Fruit fly (Drosophila melanogaster): ENCODE measurements around the gene Rala.

Gene Rala

dm6 chrX:3714020-3714419 lies 5.4 kb downstream of the Rala start (continued):
- TF ChIP-seq CG6175 (GFP tag; IDR thresholded peaks at IDR 0.05) (no peak), slou (GFP tag; optimal IDR thresholded peaks at IDR 0.05) (no peak), Hr78 (GFP tag; optimal IDR thresholded peaks at IDR 0.05) (no peak), usp (GFP tag; optimal IDR thresholded peaks at IDR 0.05) (no peak), CG8388 (GFP tag; optimal IDR thresholded peaks at IDR 0.05) (peak; percentile 17), Eip74EF (GFP tag; optimal IDR thresholded peaks at IDR 0.05) (peak in 1 of 2 experiments; percentile 14), D19A (tag; optimal IDR thresholded peaks at IDR 0.05) (peak; percentile 13), Mes4 (GFP tag; optimal IDR thresholded peaks at IDR 0.05) (no peak), tup (GFP tag; optimal IDR thresholded peaks at IDR 0.05) (no peak), CG8281 (tag; optimal IDR thresholded peaks at IDR 0.05) (no peak), CG15479 (GFP tag; optimal IDR thresholded peaks at IDR 0.05) (no peak), trh (GFP tag; optimal IDR thresholded peaks at IDR 0.05) (no peak), nmo (GFP tag; optimal IDR thresholded peaks at IDR 0.05) (peak; percentile 28), CG18262 (tag; optimal IDR thresholded peaks at IDR 0.05) (peak; percentile 40), CG3847 (GFP tag; IDR thresholded peaks at IDR 0.05) (0 out of 2 replicates have a peak, but pooled peaks have one; percentile 31), CG12769 (tag; optimal IDR thresholded peaks at IDR 0.05) (peak; percentile 51), bab2 (GFP tag; optimal IDR thresholded peaks at IDR 0.05) (peak; percentile 49), CG6689 (GFP tag; IDR thresholded peaks at IDR 0.05) (0 out of 2 replicates have a peak, but pooled peaks have one; percentile 35), CTCF (GFP tag; optimal IDR thresholded peaks at IDR 0.05) (no peak), CG11456 (GFP tag; IDR thresholded peaks at IDR 0.05) (no peak), wor (GFP tag; IDR thresholded peaks at IDR 0.05) (no peak), CG33213 (GFP tag; optimal IDR thresholded peaks at IDR 0.05) (no peak), CG2889 (GFP tag; IDR thresholded peaks at IDR 0.05) (no peak; the same call in 2 of the 3 replicates), CG13287 (GFP tag; IDR thresholded peaks at IDR 0.05; ENCODE audit: partially characterized antibody) (no peak), Camta (GFP tag; optimal IDR thresholded peaks at IDR 0.05) (peak; percentile 7), ATbp (GFP tag; optimal IDR thresholded peaks at IDR 0.05) (peak; percentile 30), Sox102F (GFP tag; optimal IDR thresholded peaks at IDR 0.05) (peak; percentile 66), Hmr (GFP tag; optimal IDR thresholded peaks at IDR 0.05) (peak; percentile 34), repo (GFP tag; optimal IDR thresholded peaks at IDR 0.05) (no peak), Rfx (GFP tag; IDR thresholded peaks at IDR 0.05) (peak; percentile 48), CG17361 (GFP tag; IDR thresholded peaks at IDR 0.05) (0 out of 3 replicates have a peak, but pooled peaks have one; percentile 40), CG15073 (GFP tag; optimal IDR thresholded peaks at IDR 0.05) (no peak), Spps (tag; optimal IDR thresholded peaks at IDR 0.05) (no peak), cato (GFP tag; optimal IDR thresholded peaks at IDR 0.05; ENCODE audit: borderline replicate concordance) (no peak), CG14860 (GFP tag; IDR thresholded peaks at IDR 0.05; ENCODE audit: partially characterized antibody) (no peak), Poxn (GFP tag; IDR thresholded peaks at IDR 0.05) (no peak), CG13296 (GFP tag; optimal IDR thresholded peaks at IDR 0.05) (no peak), grau (tag; optimal IDR thresholded peaks at IDR 0.05) (peak; percentile 92), so (GFP tag; IDR thresholded peaks at IDR 0.05) (no peak), zen (tag; optimal IDR thresholded peaks at IDR 0.05) (no peak), Oaz (GFP tag; IDR thresholded peaks at IDR 0.05) (no peak), Neu2 (GFP tag; optimal IDR thresholded peaks at IDR 0.05; ENCODE audit: borderline replicate concordance) (no peak), CG10462 (GFP tag; optimal IDR thresholded peaks at IDR 0.05) (no peak), MTF-1 (GFP tag; optimal IDR thresholded peaks at IDR 0.05; ENCODE audit: borderline replicate concordance) (no peak), tll (GFP tag; optimal IDR thresholded peaks at IDR 0.05) (no peak), Hey (tag; optimal IDR thresholded peaks at IDR 0.05) (no peak), Hsf (GFP tag; optimal IDR thresholded peaks at IDR 0.05) (peak; percentile 7), exex (tag; optimal IDR thresholded peaks at IDR 0.05) (no peak), fd64A (GFP tag; optimal IDR thresholded peaks at IDR 0.05) (no peak), Nf-YC (tag; optimal IDR thresholded peaks at IDR 0.05) (peak; percentile 35), CG12659 (GFP tag; optimal IDR thresholded peaks at IDR 0.05) (peak; percentile 33)
